Fruit fly (Drosophila melanogaster) whole organism, embryonic: Measurements from ENCODE around the gene CG34325.

ENCODE experiments used
- ATbp ChIP-seq: fragments of 200-800 bp; sonication (Bioruptor generic); optimal IDR thresholded peaks from 2 replicates; lab custom pipeline; 2017; ENCODE audit warnings: missing biosample characterization, mild to moderate bottlenecking, missing genetic modification characterization, missing genetic modification reagents
- CG10147 ChIP-seq: fragments of 200-800 bp; sonication (Bioruptor generic); optimal IDR thresholded peaks from 2 replicates; lab custom pipeline; 2019; ENCODE audit warnings: missing biosample characterization, mild to moderate bottlenecking, missing genetic modification characterization, moderate library complexity
- CG10267 ChIP-seq: fragments of 200-800 bp; sonication (Bioruptor generic); optimal IDR thresholded peaks from 2 replicates; lab custom pipeline; 2018; ENCODE audit warnings: missing biosample characterization, mild to moderate bottlenecking, missing genetic modification characterization, moderate library complexity
- CG10274 ChIP-seq: fragments of 200-800 bp; sonication (Bioruptor generic); optimal IDR thresholded peaks from 3 replicates; lab custom pipeline; 2017; ENCODE audit warnings: missing biosample characterization, mild to moderate bottlenecking, missing genetic modification characterization
- CG10462 ChIP-seq: fragments of 200-800 bp; sonication (Bioruptor generic); optimal IDR thresholded peaks from 2 replicates; lab custom pipeline; 2016; ENCODE audit warnings: missing biosample characterization, missing genetic modification characterization
- CG11504 ChIP-seq: fragments of 200-800 bp; sonication (Bioruptor generic); optimal IDR thresholded peaks from 3 replicates; lab custom pipeline; 2019; ENCODE audit warnings: missing biosample characterization, mild to moderate bottlenecking, missing genetic modification characterization, moderate library complexity
- CG12071 ChIP-seq: fragments of 200-800 bp; sonication (Bioruptor generic); optimal IDR thresholded peaks from 3 replicates; lab custom pipeline; 2018; ENCODE audit warnings: missing biosample characterization, mild to moderate bottlenecking, missing genetic modification characterization
- CG12942 ChIP-seq: fragments of 200-800 bp; sonication (Bioruptor generic); optimal IDR thresholded peaks from 3 replicates; lab custom pipeline; 2016; ENCODE audit warnings: missing biosample characterization, missing genetic modification characterization
- CG13775 ChIP-seq: fragments of 200-800 bp; sonication (Bioruptor generic); optimal IDR thresholded peaks from 3 replicates; lab custom pipeline; 2017; ENCODE audit warnings: missing biosample characterization, mild to moderate bottlenecking, missing genetic modification characterization
- CG2120 ChIP-seq: fragments of 200-800 bp; sonication (Bioruptor generic); optimal IDR thresholded peaks from 3 replicates; lab custom pipeline; 2016; ENCODE audit warnings: missing biosample characterization, missing genetic modification characterization
- CG31365 ChIP-seq: fragments of 200-800 bp; sonication (Bioruptor generic); optimal IDR thresholded peaks from 2 replicates; lab custom pipeline; 2018; ENCODE audit warnings: missing biosample characterization, mild to moderate bottlenecking, missing genetic modification characterization
- CG31388 ChIP-seq: fragments of 200-800 bp; sonication (Bioruptor generic); optimal IDR thresholded peaks from 2 replicates; lab custom pipeline; 2016; ENCODE audit warnings: missing biosample characterization, missing genetic modification characterization
- CG3281 ChIP-seq: fragments of 200-800 bp; sonication (Bioruptor generic); optimal IDR thresholded peaks from 3 replicates; lab custom pipeline; 2017; ENCODE audit warnings: missing biosample characterization, mild to moderate bottlenecking, missing genetic modification characterization
- CG3726 ChIP-seq: fragments of 200-800 bp; sonication (Bioruptor generic); IDR thresholded peaks from 3 replicates; pipeline ENCODE4, ENCODE4 v1.3.6; 2022; ENCODE audit warnings: missing biosample characterization, missing genetic modification characterization
- CG4424 ChIP-seq: fragments of 200-800 bp; sonication (Bioruptor generic); optimal IDR thresholded peaks from 3 replicates; lab custom pipeline; 2016; ENCODE audit warnings: missing biosample characterization, missing genetic modification characterization
- CG4707 ChIP-seq: fragments of 200-800 bp; sonication (Bioruptor generic); optimal IDR thresholded peaks from 2 replicates; lab custom pipeline; 2018; ENCODE audit warnings: missing biosample characterization, mild to moderate bottlenecking, missing genetic modification characterization, moderate library complexity
- CG6654 ChIP-seq: fragments of 200-800 bp; sonication (Bioruptor generic); optimal IDR thresholded peaks from 2 replicates; lab custom pipeline; 2017; ENCODE audit warnings: missing biosample characterization, mild to moderate bottlenecking, missing genetic modification characterization
- CG7786 ChIP-seq: fragments of 200-800 bp; sonication (Bioruptor generic); optimal IDR thresholded peaks from 2 replicates; lab custom pipeline; 2016; ENCODE audit warnings: missing biosample characterization, missing genetic modification characterization
- CG8281 ChIP-seq: fragments of 200-800 bp; sonication (Bioruptor generic); optimal IDR thresholded peaks from 2 replicates; lab custom pipeline; 2018; ENCODE audit warnings: missing biosample characterization, mild to moderate bottlenecking, missing genetic modification characterization, moderate library complexity
- CG8944 ChIP-seq: fragments of 200-800 bp; sonication (Bioruptor generic); optimal IDR thresholded peaks from 3 replicates; lab custom pipeline; 2016; ENCODE audit warnings: missing biosample characterization, missing genetic modification characterization
- CkIIα-i1 ChIP-seq: fragments of 200-800 bp; sonication (Bioruptor generic); IDR thresholded peaks from 2 replicates; pipeline ENCODE4 v1.3.6; 2022; ENCODE audit warnings: missing biosample characterization, missing genetic modification characterization
- Dip2 ChIP-seq: fragments of 200-800 bp; sonication (Bioruptor generic); IDR thresholded peaks from 2 replicates; pipeline ENCODE4 v1.3.6; 2022; ENCODE audit warnings: missing biosample characterization, missing genetic modification characterization
- Hr51 ChIP-seq, 2 experiments: fragments of 200-800 bp; sonication (Bioruptor generic); optimal IDR thresholded peaks; 2 replicates in 1 of 2; 3 replicates in 1 of 2; lab custom pipeline; 2016 to 2018; ENCODE audit warnings: missing biosample characterization in 2 of 2, missing genetic modification characterization in 2 of 2, mild to moderate bottlenecking in 1 of 2, moderate library complexity in 1 of 2
- Hr78 ChIP-seq, 2 experiments: fragments of 200-800 bp in 1 of 2; fragments of >200 bp in 1 of 2; sonication (Bioruptor generic) in 1 of 2; optimal IDR thresholded peaks; 2 replicates each; lab custom pipeline; 2017 to 2019; ENCODE audit warnings: missing biosample characterization in 2 of 2, missing genetic modification characterization in 2 of 2, mild to moderate bottlenecking in 1 of 2, moderate library complexity in 1 of 2
- Meics ChIP-seq: fragments of 200-800 bp; sonication (Bioruptor generic); optimal IDR thresholded peaks from 2 replicates; lab custom pipeline; 2017; ENCODE audit warnings: missing biosample characterization, mild to moderate bottlenecking, missing genetic modification characterization
- Poxn ChIP-seq: fragments of 200-800 bp; sonication (Bioruptor generic); IDR thresholded peaks from 2 replicates; pipeline ENCODE4 v1.3.6; 2022; ENCODE audit warnings: missing biosample characterization, missing genetic modification characterization
- az2 ChIP-seq: fragments of 200-800 bp; sonication (Bioruptor generic); optimal IDR thresholded peaks from 3 replicates; lab custom pipeline; 2016; ENCODE audit warnings: missing biosample characterization, missing genetic modification characterization
- bsh ChIP-seq, 2 experiments: fragments of 200-800 bp; sonication (Bioruptor generic); optimal IDR thresholded peaks; 2 replicates each; lab custom pipeline; 2017 to 2018; ENCODE audit warnings: mild to moderate bottlenecking in 2 of 2, missing biosample characterization in 2 of 2, missing genetic modification characterization in 2 of 2, moderate library complexity in 1 of 2
- chn ChIP-seq: fragments of 200-800 bp; sonication (Bioruptor generic); optimal IDR thresholded peaks from 2 replicates; lab custom pipeline; 2016; ENCODE audit warnings: missing biosample characterization, missing genetic modification characterization
- dmrt11E ChIP-seq: fragments of 200-800 bp; sonication (Bioruptor generic); optimal IDR thresholded peaks from 3 replicates; lab custom pipeline; 2018; ENCODE audit warnings: missing biosample characterization, mild to moderate bottlenecking, missing genetic modification characterization, moderate library complexity
- dmrt99B ChIP-seq: fragments of 200-800 bp; sonication (Bioruptor generic); optimal IDR thresholded peaks from 2 replicates; lab custom pipeline; 2018; ENCODE audit warnings: missing biosample characterization, mild to moderate bottlenecking, missing genetic modification characterization, moderate library complexity
- emc ChIP-seq: fragments of 200-800 bp; sonication (Bioruptor generic); optimal IDR thresholded peaks from 2 replicates; lab custom pipeline; 2016; ENCODE audit warnings: missing biosample characterization, missing genetic modification characterization
- ems ChIP-seq: fragments of 200-800 bp; sonication (Bioruptor generic); optimal IDR thresholded peaks from 3 replicates; lab custom pipeline; 2016; ENCODE audit warnings: missing biosample characterization, missing genetic modification characterization
- eyg ChIP-seq: fragments of 200-800 bp; sonication (Bioruptor generic); optimal IDR thresholded peaks from 3 replicates; lab custom pipeline; 2016; ENCODE audit warnings: missing biosample characterization, missing genetic modification characterization
- fru ChIP-seq: fragments of >200 bp; optimal IDR thresholded peaks from 2 replicates; lab custom pipeline; 2017
- gce ChIP-seq: fragments of 200-800 bp; sonication (Bioruptor generic); IDR thresholded peaks from 3 replicates; pipeline ENCODE4 v1.3.6; 2022; ENCODE audit warnings: missing biosample characterization, missing genetic modification characterization
- jumu ChIP-seq: fragments of 200-800 bp; sonication (Bioruptor generic); optimal IDR thresholded peaks from 3 replicates; lab custom pipeline; 2016; ENCODE audit warnings: missing biosample characterization, missing genetic modification characterization
- lilli ChIP-seq: fragments of 200-800 bp; sonication (Bioruptor generic); optimal IDR thresholded peaks from 3 replicates; lab custom pipeline; 2016; ENCODE audit warnings: missing biosample characterization, missing genetic modification characterization
- luna ChIP-seq: fragments of 200-800 bp; sonication (Bioruptor generic); optimal IDR thresholded peaks from 2 replicates; lab custom pipeline; 2016; ENCODE audit warnings: missing biosample characterization, missing genetic modification characterization
- mirr ChIP-seq: fragments of 200-800 bp; sonication (Bioruptor generic); optimal IDR thresholded peaks from 3 replicates; lab custom pipeline; 2018; ENCODE audit warnings: missing biosample characterization, mild to moderate bottlenecking, missing genetic modification characterization
- run ChIP-seq: fragments of 200-800 bp; sonication (Bioruptor generic); optimal IDR thresholded peaks from 3 replicates; lab custom pipeline; 2018; ENCODE audit warnings: missing biosample characterization, mild to moderate bottlenecking, missing genetic modification characterization
- sc ChIP-seq, 3 experiments: fragments of >200 bp in 2 of 3; fragments of 200-800 bp in 1 of 3; sonication (Bioruptor generic) in 1 of 3; optimal IDR thresholded peaks; 2 replicates in 2 of 3; 3 replicates in 1 of 3; lab custom pipeline; 2017; ENCODE audit warnings: mild to moderate bottlenecking in 1 of 3, missing biosample characterization in 1 of 3, missing genetic modification characterization in 1 of 3, missing genetic modification reagents in 1 of 3
- schlank ChIP-seq: fragments of 200-800 bp; sonication (Bioruptor generic); optimal IDR thresholded peaks from 2 replicates; lab custom pipeline; 2018; ENCODE audit warnings: missing biosample characterization, mild to moderate bottlenecking, missing genetic modification characterization
- sim ChIP-seq: fragments of 200-800 bp; sonication (Bioruptor generic); IDR thresholded peaks from 2 replicates; pipeline ENCODE4 v1.3.6; 2022; ENCODE audit warnings: missing biosample characterization, missing genetic modification characterization
- tll ChIP-seq, 2 experiments: fragments of 200-800 bp in 1 of 2; fragments of >200 bp in 1 of 2; sonication (Bioruptor generic) in 1 of 2; optimal IDR thresholded peaks; 2 replicates each; lab custom pipeline; 2017 to 2019; ENCODE audit warnings: missing biosample characterization in 2 of 2, missing genetic modification characterization in 2 of 2, mild to moderate bottlenecking in 1 of 2, moderate library complexity in 1 of 2
- tup ChIP-seq: fragments of 200-800 bp; sonication (Bioruptor generic); optimal IDR thresholded peaks from 2 replicates; lab custom pipeline; 2016; ENCODE audit warnings: missing biosample characterization, mild to moderate bottlenecking, missing genetic modification characterization, moderate library complexity
- vnd ChIP-seq: fragments of 200-800 bp; sonication (Bioruptor generic); IDR thresholded peaks from 3 replicates; pipeline ENCODE4 v1.3.6; 2022; ENCODE audit warnings: missing biosample characterization, missing genetic modification characterization; ENCODE audit not compliant: partially characterized antibody
- zen ChIP-seq: fragments of 200-800 bp; sonication (Bioruptor generic); optimal IDR thresholded peaks from 3 replicates; lab custom pipeline; 2018; ENCODE audit warnings: missing biosample characterization, mild to moderate bottlenecking, missing genetic modification characterization, moderate library complexity

CG34325 gene

DNA sequence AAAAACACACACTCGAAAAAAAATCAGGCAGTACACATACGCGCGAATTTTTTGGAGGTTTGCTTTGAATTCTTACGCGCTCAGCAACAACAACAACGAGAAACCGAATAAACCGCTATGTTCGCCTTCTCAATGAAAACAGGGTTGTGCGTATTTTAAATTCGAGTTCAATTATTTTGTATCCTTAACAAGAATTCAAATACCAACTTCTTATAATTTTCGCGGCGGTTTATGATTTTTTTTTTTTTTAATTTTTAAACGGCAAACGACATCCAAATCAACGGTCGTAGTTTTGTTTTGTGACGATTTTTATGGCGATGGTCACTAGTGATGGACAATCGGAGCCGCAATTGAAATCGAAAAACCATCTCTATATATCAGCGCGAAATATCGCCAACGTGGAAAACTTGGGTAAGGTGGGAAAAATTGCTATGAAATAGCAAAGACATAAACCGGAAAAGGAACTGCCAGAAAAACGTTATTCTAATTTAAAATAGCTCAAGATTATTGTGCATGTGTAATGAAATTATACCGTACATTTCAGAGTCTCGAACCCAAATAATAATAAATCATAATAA is 30.5 kb upstream of the CG34325 start, which contains the start of gene goe (continued):
- peak; percentile 81 for TF ChIP-seq chn (GFP tag; lab: Kevin White, UChicago)
- peak; percentile 82 for TF ChIP-seq CG12942 (GFP tag; lab: Kevin White, UChicago)
- peak; percentile 76 for TF ChIP-seq CG13775 (GFP tag; lab: Kevin White, UChicago)
- peak; percentile 61 for TF ChIP-seq CG11504 (tag; lab: Kevin White, UChicago)
- TF ChIP-seq CG4424 (GFP tag; lab: Kevin White, UChicago), result peak; percentile 70
- TF ChIP-seq Hr78 (GFP tag; optimal IDR thresholded peaks at IDR 0.05; lab: Kevin White, UChicago), result no peak
- peak; percentile 77 for TF ChIP-seq CG3281
- 0 out of 2 replicates have a peak, but pooled peaks have one; percentile 45 for TF ChIP-seq sim (GFP tag; lab: Robert Waterston, UW)
- peak; percentile 68 for TF ChIP-seq eyg (GFP tag; lab: Kevin White, UChicago)
- peak; percentile 62 for TF ChIP-seq CG10267
- peak; percentile 63 for TF ChIP-seq CG4707 (GFP tag; lab: Kevin White, UChicago)
- TF ChIP-seq emc (GFP tag; lab: Kevin White, UChicago), result peak; percentile 59
- no peak for TF ChIP-seq CG6654 (GFP tag; lab: Kevin White, UChicago)
- TF ChIP-seq CG8281, result peak; percentile 39
- no peak for TF ChIP-seq CkIIα-i1 (GFP tag; lab: Robert Waterston, UW)
- TF ChIP-seq CG10462 (GFP tag; lab: Kevin White, UChicago), result peak; percentile 68
- peak; percentile 85 for TF ChIP-seq Meics (GFP tag; lab: Kevin White, UChicago)
- peak; percentile 19 for TF ChIP-seq CG10274 (GFP tag; lab: Kevin White, UChicago)
- TF ChIP-seq CG12071 (GFP tag; lab: Kevin White, UChicago), result peak; percentile 44
- TF ChIP-seq zen (tag; lab: Kevin White, UChicago), result peak; percentile 56
- no peak for TF ChIP-seq tup (GFP tag; lab: Kevin White, UChicago)
- TF ChIP-seq CG7786 (GFP tag; lab: Kevin White, UChicago), result peak; percentile 80
- TF ChIP-seq run (tag; lab: Kevin White, UChicago), result peak; percentile 53
- TF ChIP-seq CG3726 (GFP tag; lab: Robert Waterston, UW), result 0 out of 3 replicates have a peak, but pooled peaks have one; percentile 28
- TF ChIP-seq fru, result no peak
- TF ChIP-seq ATbp, result peak; percentile 73
- peak; percentile 89 for TF ChIP-seq luna
- TF ChIP-seq mirr (GFP tag; lab: Kevin White, UChicago), result peak; percentile 70
- peak; percentile 64 for TF ChIP-seq ems
- peak; percentile 86 for TF ChIP-seq schlank (tag; lab: Kevin White, UChicago)
- no peak for TF ChIP-seq sc (optimal IDR thresholded peaks at IDR 0.05; lab: Kevin White, UChicago)
- peak; percentile 55 for TF ChIP-seq sc (GFP tag; optimal IDR thresholded peaks at IDR 0.05; lab: Kevin White, UChicago)
- no peak for TF ChIP-seq Dip2 (GFP tag; lab: Robert Waterston, UW)
- TF ChIP-seq gce (GFP tag; lab: Robert Waterston, UW), result peak; percentile 66; the same call in 2 of the 3 replicates
- TF ChIP-seq Poxn (GFP tag; lab: Robert Waterston, UW), result no peak; the same call in 1 of the 2 replicates
- TF ChIP-seq dmrt11E (tag; lab: Kevin White, UChicago), result peak; percentile 68
- TF ChIP-seq jumu (GFP tag; lab: Kevin White, UChicago), result peak; percentile 84
- TF ChIP-seq dmrt99B, result peak; percentile 24
- peak; percentile 85 for TF ChIP-seq CG8944 (GFP tag; lab: Kevin White, UChicago)
- peak in 1 of 2 experiments; percentile 63 for TF ChIP-seq bsh (GFP tag; optimal IDR thresholded peaks at IDR 0.05; lab: Kevin White, UChicago)
- peak; percentile 61 to 87 for TF ChIP-seq Hr51 (GFP tag; optimal IDR thresholded peaks at IDR 0.05; lab: Kevin White, UChicago)
- TF ChIP-seq vnd (GFP tag; lab: Robert Waterston, UW), result peak; percentile 76
- TF ChIP-seq az2 (GFP tag; lab: Kevin White, UChicago), result peak; percentile 65
- TF ChIP-seq lilli (GFP tag; lab: Kevin White, UChicago), result peak; percentile 85
- peak; percentile 49 for TF ChIP-seq CG10147 (GFP tag; lab: Kevin White, UChicago)
- no peak for TF ChIP-seq CG31388
- TF ChIP-seq CG31365 (tag; lab: Kevin White, UChicago), result peak; percentile 43
- peak; percentile 89 for TF ChIP-seq CG2120
- no peak for TF ChIP-seq tll (GFP tag; optimal IDR thresholded peaks at IDR 0.05; lab: Kevin White, UChicago)
